Worm (Caenorhabditis elegans) whole organism, midembryonic: ENCODE measurements around the gene rpl-39.

Experiments used
- T22C8.4 ChIP-seq: fragments of 200-800 bp; sonication (Bioruptor generic); IDR thresholded peaks from 2 replicates; pipeline ENCODE4 v1.3.6; 2022; ENCODE audit warnings: missing genetic modification characterization, missing compliant biosample characterization
- cog-1 ChIP-seq: sonication (generic microtip); optimal IDR thresholded peaks from 2 replicates; lab custom pipeline; 2016; ENCODE audit warnings: missing genetic modification characterization, missing compliant biosample characterization
- flt-1 ChIP-seq: fragments of 200-800 bp; sonication (Bioruptor generic); IDR thresholded peaks from 2 replicates; pipeline ENCODE4 v1.3.6; 2022; ENCODE audit warnings: missing genetic modification characterization, missing compliant biosample characterization
- klf-2 ChIP-seq: fragments of 200-800 bp; sonication (Bioruptor generic); conservative IDR thresholded peaks from 2 replicates; pipeline ENCODE4 v1.3.6; 2022; ENCODE audit warnings: missing genetic modification reagents, missing genetic modification characterization, missing compliant biosample characterization
- med-1 ChIP-seq: sonication (generic microtip); optimal IDR thresholded peaks from 2 replicates; lab custom pipeline; 2017; ENCODE audit warnings: missing genetic modification characterization, mild to moderate bottlenecking, missing compliant biosample characterization, antibody characterized with exemption, missing genetic modification reagents; ENCODE audit not compliant: insufficient read depth
- ref-1 ChIP-seq: fragments of 200-800 bp; sonication (Bioruptor generic); conservative IDR thresholded peaks from 2 replicates; pipeline ENCODE4 v1.3.6; 2022; ENCODE audit warnings: missing genetic modification reagents, missing genetic modification characterization, missing compliant biosample characterization
- tab-1 ChIP-seq: fragments of 200-800 bp; sonication (Bioruptor generic); IDR thresholded peaks from 2 replicates; pipeline ENCODE4 v1.3.6; 2022; ENCODE audit warnings: missing genetic modification characterization, missing compliant biosample characterization
- ztf-23 ChIP-seq: fragments of 200-800 bp; sonication (Bioruptor generic); IDR thresholded peaks from 2 replicates; pipeline ENCODE4 v1.3.6; 2022; ENCODE audit warnings: missing genetic modification reagents, missing genetic modification characterization, missing compliant biosample characterization

- TF ChIP-seq flt-1 (GFP tag; lab: Robert Waterston, UW), result no peak
- no peak for TF ChIP-seq ztf-23
- TF ChIP-seq med-1 (GFP tag; lab: Kevin White, UChicago), result no peak
- no peak for TF ChIP-seq T22C8.4
- TF ChIP-seq tab-1 (GFP tag; lab: Robert Waterston, UW), result no peak
- no peak for TF ChIP-seq ref-1 (GFP tag; lab: Robert Waterston, UW)
- TF ChIP-seq klf-2 (GFP tag; lab: Robert Waterston, UW), result no peak
- no peak for TF ChIP-seq cog-1 (tag; lab: Kevin White, UChicago)
These were observed 9.2 kb upstream of the rpl-39 start, which contains the start of gene C26F1.1 for ce11 chrV:7785117-7785516.
